Worm (Caenorhabditis elegans) whole organism, L4 larva: ENCODE results near the gene C50F4.10.
A peak's percentile ranks its signal among the peaks of the same experiment; 100 is the strongest.

Experiments
- D1046.2 ChIP-seq: fragments of 200-800 bp; sonication (Bioruptor generic); IDR thresholded peaks from 2 replicates; pipeline ENCODE4 v1.3.6; 2022; ENCODE audit warnings: missing genetic modification characterization, missing compliant biosample characterization
- R02D3.7 ChIP-seq: fragments of 150-350 bp; sonication (generic microtip); optimal IDR thresholded peaks from 3 replicates; lab custom pipeline; 2014; ENCODE audit warnings: missing biosample characterization, missing genetic modification characterization
- T26A8.4 ChIP-seq: fragments of 200-800 bp; sonication (Bioruptor generic); IDR thresholded peaks from 2 replicates; pipeline ENCODE4 v1.3.6; 2022; ENCODE audit warnings: missing genetic modification characterization, missing compliant biosample characterization
- Y48G9A.11 ChIP-seq: fragments of 200-800 bp; sonication (Bioruptor generic); IDR thresholded peaks from 2 replicates; pipeline ENCODE4 v1.3.6; 2022; ENCODE audit warnings: missing genetic modification reagents, missing genetic modification characterization, missing compliant biosample characterization
- Y75B8A.6 ChIP-seq: fragments of 200-800 bp; sonication (Bioruptor generic); IDR thresholded peaks from 2 replicates; pipeline ENCODE4 v1.3.6; 2022; ENCODE audit warnings: missing genetic modification reagents, missing genetic modification characterization, missing compliant biosample characterization
- aha-1 ChIP-seq: fragments of 150-350 bp; peaks from one replicate; lab custom pipeline; 2014; ENCODE audit warnings: missing biosample characterization, missing genetic modification characterization
- ama-1 ChIP-seq: fragments of 150-350 bp; optimal IDR thresholded peaks from 2 replicates; lab custom pipeline; 2014; ENCODE audit warnings: inconsistent platforms, mixed read lengths
- attf-4 ChIP-seq: sonication (generic microtip); optimal IDR thresholded peaks from 3 replicates; lab custom pipeline; 2017; ENCODE audit warnings: missing biosample characterization, missing genetic modification characterization
- ceh-28 ChIP-seq: fragments of 150-350 bp; optimal IDR thresholded peaks from 2 replicates; lab custom pipeline; 2014; ENCODE audit warnings: missing biosample characterization, missing genetic modification reagents, missing genetic modification characterization
- ctbp-1 ChIP-seq: fragments of 200-800 bp; sonication (Bioruptor generic); IDR thresholded peaks from 2 replicates; pipeline ENCODE4 v1.3.6; 2022; ENCODE audit warnings: missing genetic modification reagents, missing genetic modification characterization, missing compliant biosample characterization
- daf-16 ChIP-seq, 3 experiments: sonication (generic microtip); optimal IDR thresholded peaks; 2 replicates each; lab custom pipeline; 2016 to 2017; ENCODE audit warnings: missing genetic modification characterization in 3 of 3, missing genetic modification reagents in 3 of 3, mild to moderate bottlenecking in 2 of 3, missing compliant biosample characterization in 2 of 3, missing biosample characterization in 1 of 3, moderate library complexity in 1 of 3
- dmd-6 ChIP-seq: fragments of 200-800 bp; sonication (Bioruptor generic); IDR thresholded peaks from 2 replicates; pipeline ENCODE4 v1.3.6; 2022; ENCODE audit warnings: missing genetic modification reagents, missing genetic modification characterization, missing compliant biosample characterization
- dpl-1 ChIP-seq: fragments of 150-350 bp; optimal IDR thresholded peaks from 2 replicates; lab custom pipeline; 2014; ENCODE audit warnings: missing biosample characterization, missing genetic modification reagents, missing genetic modification characterization
- dve-1 ChIP-seq: sonication (generic microtip); optimal IDR thresholded peaks from 2 replicates; lab custom pipeline; 2017; ENCODE audit warnings: antibody characterized with exemption, mild to moderate bottlenecking, missing genetic modification characterization, missing compliant biosample characterization; ENCODE audit not compliant: insufficient read depth
- hlh-11 ChIP-seq: fragments of 200-800 bp; sonication (Bioruptor generic); optimal IDR thresholded peaks from 2 replicates; lab custom pipeline; 2018; ENCODE audit warnings: mild to moderate bottlenecking, missing genetic modification characterization, missing compliant biosample characterization
- jun-1 ChIP-seq: fragments of 150-350 bp; optimal IDR thresholded peaks from 2 replicates; lab custom pipeline; 2014; ENCODE audit warnings: missing biosample characterization, missing genetic modification reagents, missing genetic modification characterization
- lim-7 ChIP-seq: fragments of 200-800 bp; sonication (Bioruptor generic); IDR thresholded peaks from 2 replicates; pipeline ENCODE4 v1.3.6; 2022; ENCODE audit warnings: missing genetic modification characterization, missing compliant biosample characterization
- mes-2 ChIP-seq: sonication (generic microtip); optimal IDR thresholded peaks from 2 replicates; lab custom pipeline; 2016; ENCODE audit warnings: missing genotype, mild to moderate bottlenecking, missing genetic modification characterization, missing compliant biosample characterization; ENCODE audit not compliant: poor library complexity, severe bottlenecking
- mxl-3 ChIP-seq: fragments of 200-800 bp; sonication (Bioruptor generic); optimal IDR thresholded peaks from 2 replicates; lab custom pipeline; 2018; ENCODE audit warnings: mild to moderate bottlenecking, missing genetic modification characterization, missing compliant biosample characterization
- nhr-11 ChIP-seq: fragments of 150-350 bp; optimal IDR thresholded peaks from 2 replicates; lab custom pipeline; 2014; ENCODE audit warnings: missing biosample characterization, missing genetic modification characterization
- nhr-28 ChIP-seq: fragments of 150-350 bp; optimal IDR thresholded peaks from 2 replicates; lab custom pipeline; 2014; ENCODE audit warnings: missing biosample characterization, missing genetic modification characterization
- nhr-41 ChIP-seq: fragments of 200-800 bp; sonication (Bioruptor generic); IDR thresholded peaks from 2 replicates; pipeline ENCODE4 v1.3.6; 2022; ENCODE audit warnings: missing genetic modification reagents, missing genetic modification characterization, missing compliant biosample characterization
- nhr-42 ChIP-seq: fragments of 200-800 bp; sonication (Bioruptor generic); IDR thresholded peaks from 2 replicates; pipeline ENCODE4 v1.3.6; 2022; ENCODE audit warnings: missing genetic modification characterization, missing compliant biosample characterization
- nhr-48 ChIP-seq: sonication (generic microtip); optimal IDR thresholded peaks from 2 replicates; lab custom pipeline; 2016; ENCODE audit warnings: mild to moderate bottlenecking, missing genetic modification characterization, missing compliant biosample characterization
- nhr-6 ChIP-seq: fragments of 150-350 bp; optimal IDR thresholded peaks from 2 replicates; lab custom pipeline; 2014; ENCODE audit warnings: missing biosample characterization, missing genetic modification characterization
- nhr-77 ChIP-seq: fragments of 150-350 bp; optimal IDR thresholded peaks from 2 replicates; lab custom pipeline; 2014; ENCODE audit warnings: missing biosample characterization, missing genetic modification characterization
- pqm-1 ChIP-seq: sonication (generic microtip); optimal IDR thresholded peaks from 2 replicates; lab custom pipeline; 2017; ENCODE audit warnings: missing biosample characterization, missing genetic modification characterization
- snpc-1.2 ChIP-seq: fragments of 200-800 bp; sonication (Bioruptor generic); IDR thresholded peaks from 2 replicates; pipeline ENCODE4 v1.3.6; 2022; ENCODE audit warnings: missing genetic modification reagents, missing genetic modification characterization, missing compliant biosample characterization
- snpc-4 ChIP-seq: fragments of 150-350 bp; optimal IDR thresholded peaks from 2 replicates; lab custom pipeline; 2014; ENCODE audit warnings: missing biosample characterization, missing genetic modification characterization
- tra-1 ChIP-seq: fragments of 200-800 bp; sonication (Bioruptor generic); IDR thresholded peaks from 2 replicates; pipeline ENCODE4 v1.3.6; 2022; ENCODE audit warnings: missing genetic modification reagents, missing genetic modification characterization, missing compliant biosample characterization
- unc-130 ChIP-seq: sonication (generic microtip); optimal IDR thresholded peaks from 2 replicates; lab custom pipeline; 2016; ENCODE audit warnings: missing genetic modification reagents, missing genetic modification characterization, missing compliant biosample characterization
- unc-39 ChIP-seq: sonication (generic microtip); optimal IDR thresholded peaks from 2 replicates; lab custom pipeline; 2017; ENCODE audit warnings: missing biosample characterization, missing genetic modification characterization
- zip-11 ChIP-seq: fragments of 200-800 bp; sonication (Bioruptor generic); IDR thresholded peaks from 2 replicates; pipeline ENCODE4 v1.3.6; 2022; ENCODE audit warnings: missing genetic modification characterization, missing compliant biosample characterization
- ztf-11 ChIP-seq: fragments of 150-350 bp; optimal IDR thresholded peaks from 2 replicates; lab custom pipeline; 2014; ENCODE audit warnings: missing biosample characterization, missing genetic modification characterization

C50F4.10 gene

ce11 chrV:9500826-9501451, 30.4 kb downstream of the C50F4.10 start, which contains the start of gene swt-5:
Gene swt-5, plus strand, starts transcription at chrV:9501401.
- TF ChIP-seq nhr-48 (tag; lab: Kevin White, UChicago) (no peak), R02D3.7 (tag; lab: Kevin White, UChicago) (no peak), nhr-41 (GFP tag; lab: Robert Waterston, UW) (no peak), nhr-11 (tag; lab: Kevin White, UChicago) (no peak), zip-11 (GFP tag; lab: Robert Waterston, UW) (no peak), Y75B8A.6 (GFP tag; lab: Robert Waterston, UW) (no peak), unc-39 (tag; lab: Kevin White, UChicago) (no peak), nhr-28 (tag; lab: Kevin White, UChicago) (no peak), mes-2 (tag; lab: Kevin White, UChicago) (no peak), T26A8.4 (no peak), snpc-1.2 (no peak), ceh-28 (no peak), hlh-11 (tag; lab: Kevin White, UChicago) (no peak), D1046.2 (GFP tag; lab: Robert Waterston, UW) (no peak), nhr-42 (no peak), tra-1 (GFP tag; lab: Robert Waterston, UW) (no peak), dpl-1 (GFP tag; lab: Kevin White, UChicago) (no peak)

ce11 chrV:9499295-9499694, 32.1 kb downstream of the C50F4.10 start:
- TF ChIP-seq ama-1 = no peak
- no peak for TF ChIP-seq attf-4
- no peak for TF ChIP-seq aha-1
- no peak for TF ChIP-seq dve-1
- TF ChIP-seq pqm-1 (tag; lab: Kevin White, UChicago) = no peak
- no peak for TF ChIP-seq nhr-77
- TF ChIP-seq snpc-4 = no peak
- TF ChIP-seq Y48G9A.11 = no peak
- no peak for TF ChIP-seq zip-11 (GFP tag; lab: Robert Waterston, UW)

- no peak for TF ChIP-seq ctbp-1 (GFP tag; lab: Robert Waterston, UW)
- peak in 1 of 2 experiments; percentile 37 for TF ChIP-seq daf-16 (GFP tag; optimal IDR thresholded peaks at IDR 0.05; lab: Kevin White, UChicago)
- no peak for TF ChIP-seq daf-16 (tag; optimal IDR thresholded peaks at IDR 0.05; lab: Kevin White, UChicago)
- TF ChIP-seq, all 104 proteins: peak for 1
Observed at ce11 chrV:9496742-9497141, 34.6 kb downstream of the C50F4.10 start, which contains the start of gene gsnl-1. Gene gsnl-1, plus strand, starts transcription at chrV:9497042.

ce11 chrV:9492460-9492859, 38.9 kb downstream of the C50F4.10 start:
- TF ChIP-seq daf-16 (GFP tag; optimal IDR thresholded peaks at IDR 0.05; lab: Kevin White, UChicago) = no peak
- peak; percentile 26 for TF ChIP-seq daf-16 (tag; optimal IDR thresholded peaks at IDR 0.05; lab: Kevin White, UChicago)
- no peak for TF ChIP-seq mxl-3 (GFP tag; lab: Kevin White, UChicago)
- TF ChIP-seq lim-7 (GFP tag; lab: Robert Waterston, UW) = no peak
- no peak for TF ChIP-seq ztf-11 (tag; lab: Kevin White, UChicago)
- TF ChIP-seq hlh-11 (tag; lab: Kevin White, UChicago) = peak; percentile 35
- peak; percentile 56 for TF ChIP-seq dve-1
- TF ChIP-seq snpc-4 = no peak
- TF ChIP-seq unc-39 (tag; lab: Kevin White, UChicago) = no peak
- TF ChIP-seq unc-130 (GFP tag; lab: Kevin White, UChicago) = no peak
- TF ChIP-seq nhr-28 (tag; lab: Kevin White, UChicago) = peak; percentile 26
- peak; percentile 19 for TF ChIP-seq pqm-1 (tag; lab: Kevin White, UChicago)
- no peak for TF ChIP-seq jun-1 (tag; lab: Kevin White, UChicago)
- no peak for TF ChIP-seq R02D3.7 (tag; lab: Kevin White, UChicago)
- TF ChIP-seq nhr-6 (tag; lab: Kevin White, UChicago) = no peak
- peak; percentile 68 for TF ChIP-seq dmd-6 (GFP tag; lab: Robert Waterston, UW)
- TF ChIP-seq, all 104 proteins: peak for 6
